Fruit fly (Drosophila melanogaster): ENCODE results near the gene tzn.
A peak's percentile ranks its signal among the peaks of the same experiment; 100 is the strongest.

The tzn gene

DNA sequence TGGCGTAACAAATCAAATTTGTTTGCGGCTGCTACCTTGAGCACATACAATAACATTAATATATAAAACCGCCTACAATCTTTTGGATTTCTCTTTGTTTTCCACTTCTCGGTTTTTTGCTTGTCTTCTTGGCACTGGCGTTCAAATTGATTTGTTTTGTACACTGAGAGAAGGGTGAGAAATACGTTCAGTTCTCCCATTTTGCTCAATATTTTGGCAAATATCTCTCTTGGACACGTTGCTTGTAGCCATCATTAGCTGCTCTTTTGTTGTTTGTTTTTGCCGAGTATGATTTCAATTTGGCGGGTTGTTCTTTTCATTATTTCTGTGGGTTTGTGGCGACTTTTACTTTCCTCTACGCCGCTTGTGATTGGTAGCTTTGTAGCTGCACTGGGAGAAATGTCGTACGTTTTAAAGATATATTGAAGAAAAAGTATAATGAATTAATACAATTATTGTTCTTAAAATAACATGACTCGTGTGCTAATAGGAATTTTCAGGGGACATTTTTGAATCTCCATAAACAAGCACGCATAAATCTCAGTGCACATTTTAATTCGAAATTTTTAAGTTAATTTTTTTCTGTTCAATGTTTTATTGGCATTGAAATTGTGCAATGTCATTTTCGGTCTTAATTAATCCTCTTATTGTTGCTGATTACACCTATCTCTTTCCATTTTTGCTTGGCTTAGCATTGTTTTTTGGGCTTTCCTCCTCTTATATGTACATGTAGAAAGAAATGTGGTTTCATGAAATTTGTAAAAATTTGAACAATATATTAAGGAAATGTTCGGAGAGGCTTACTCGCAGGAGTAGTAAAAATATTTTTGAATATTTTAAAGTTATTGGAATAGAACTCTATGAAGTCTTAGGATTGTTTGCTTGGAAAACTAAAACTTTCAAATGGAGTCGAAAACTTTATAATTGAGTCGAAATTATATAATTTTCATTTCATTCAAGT lies 28.8 kb downstream of the tzn start (continued):
- TF ChIP-seq CG4617 (GFP tag; optimal IDR thresholded peaks at IDR 0.05; ENCODE audit: borderline replicate concordance): no peak
- peak; percentile 45 for TF ChIP-seq tio (GFP tag; optimal IDR thresholded peaks at IDR 0.05)
- TF ChIP-seq CG1602 (GFP tag; optimal IDR thresholded peaks at IDR 0.05): no peak
- TF ChIP-seq CG16813 (GFP tag; IDR thresholded peaks at IDR 0.05; ENCODE audit: partially characterized antibody): no peak
- TF ChIP-seq CG2875 (GFP tag; optimal IDR thresholded peaks at IDR 0.05): no peak
- no peak for TF ChIP-seq CG5953 (GFP tag; IDR thresholded peaks at IDR 0.05)
- TF ChIP-seq CG11560 (tag; IDR thresholded peaks at IDR 0.05): no peak
- no peak for TF ChIP-seq CkIIα-i1 (GFP tag; IDR thresholded peaks at IDR 0.05)
- TF ChIP-seq br (optimal IDR thresholded peaks at IDR 0.05): no peak
- TF ChIP-seq Doc2 (GFP tag; IDR thresholded peaks at IDR 0.05): no peak
- no peak for TF ChIP-seq dmrt11E (tag; optimal IDR thresholded peaks at IDR 0.05)
- TF ChIP-seq Ets65A (GFP tag): peak; percentile 33
- peak; percentile 36; the same call in 1 of the 4 replicates for TF ChIP-seq Gug (GFP tag; IDR thresholded peaks at IDR 0.05)
- no peak; the same call in 1 of the 2 replicates for TF ChIP-seq sob (GFP tag; IDR thresholded peaks at IDR 0.05)
- TF ChIP-seq psq (GFP tag; optimal IDR thresholded peaks at IDR 0.05): no peak
- TF ChIP-seq CG18262 (tag; optimal IDR thresholded peaks at IDR 0.05): no peak
- TF ChIP-seq CG17361 (GFP tag; IDR thresholded peaks at IDR 0.05): peak; percentile 44; the same call in 1 of the 3 replicates
- TF ChIP-seq CG12104 (GFP tag; optimal IDR thresholded peaks at IDR 0.05): peak; percentile 10
- TF ChIP-seq CG10543 (GFP tag; optimal IDR thresholded peaks at IDR 0.05): no peak
- no peak for TF ChIP-seq gfzf (GFP tag; optimal IDR thresholded peaks at IDR 0.05)
- no peak for TF ChIP-seq ERR (GFP tag; optimal IDR thresholded peaks at IDR 0.05)
- no peak for TF ChIP-seq CG10274 (GFP tag; optimal IDR thresholded peaks at IDR 0.05)
- TF ChIP-seq Awh (GFP tag; IDR thresholded peaks at IDR 0.05): no peak
- TF ChIP-seq peb (GFP tag; IDR thresholded peaks at IDR 0.05): no peak
- TF ChIP-seq zfh2 (GFP tag; optimal IDR thresholded peaks at IDR 0.05): peak; percentile 42
- TF ChIP-seq Poxn (GFP tag; IDR thresholded peaks at IDR 0.05): no peak
- no peak for TF ChIP-seq CG7357 (GFP tag; IDR thresholded peaks at IDR 0.05)
- peak; percentile 26; the same call in 1 of the 2 replicates for TF ChIP-seq seq (GFP tag; IDR thresholded peaks at IDR 0.05)
- TF ChIP-seq Hmx (GFP tag; optimal IDR thresholded peaks at IDR 0.05): no peak
- no peak for TF ChIP-seq CG2712 (tag; optimal IDR thresholded peaks at IDR 0.05)
- TF ChIP-seq esg (GFP tag; conservative IDR thresholded peaks at IDR 0.05): peak; percentile 28; the same call in 1 of the 2 replicates
- no peak for TF ChIP-seq sisA (GFP tag; IDR thresholded peaks at IDR 0.05)
- TF ChIP-seq corto (GFP tag; optimal IDR thresholded peaks at IDR 0.05): no peak
- no peak for TF ChIP-seq tup (GFP tag; optimal IDR thresholded peaks at IDR 0.05)
- no peak for TF ChIP-seq CG14667 (GFP tag; IDR thresholded peaks at IDR 0.05)
- no peak for TF ChIP-seq CG11247 (GFP tag; IDR thresholded peaks at IDR 0.05)
- no peak for TF ChIP-seq CG10654 (GFP tag; optimal IDR thresholded peaks at IDR 0.05)
- TF ChIP-seq CG33557 (GFP tag; optimal IDR thresholded peaks at IDR 0.05): no peak
- no peak; the same call in 1 of the 3 replicates for TF ChIP-seq dysf (GFP tag; IDR thresholded peaks at IDR 0.05)
- peak; percentile 13 for TF ChIP-seq Asciz (GFP tag; optimal IDR thresholded peaks at IDR 0.05)
- TF ChIP-seq CG2129 (GFP tag; IDR thresholded peaks at IDR 0.05; ENCODE audit: partially characterized antibody): no peak
- TF ChIP-seq Ravus (GFP tag; IDR thresholded peaks at IDR 0.05): no peak
- TF ChIP-seq Hr3 (GFP tag; optimal IDR thresholded peaks at IDR 0.05): peak; percentile 16
- TF ChIP-seq CG15514 (GFP tag; optimal IDR thresholded peaks at IDR 0.05): no peak
- peak; percentile 34 for TF ChIP-seq Hmr (GFP tag; optimal IDR thresholded peaks at IDR 0.05)
- no peak for TF ChIP-seq pum (GFP tag; optimal IDR thresholded peaks at IDR 0.05)
- TF ChIP-seq yki (optimal IDR thresholded peaks at IDR 0.05): no peak
- TF ChIP-seq CG4282 (GFP tag; optimal IDR thresholded peaks at IDR 0.05): no peak
- TF ChIP-seq Atf-2 (GFP tag; optimal IDR thresholded peaks at IDR 0.05): no peak
- peak; percentile 46 for TF ChIP-seq CG9727 (GFP tag; optimal IDR thresholded peaks at IDR 0.05)
